Fruit fly (Drosophila melanogaster) whole organism, embryonic: ENCODE data around the gene CG43163.

Experiments used
- CG12769 ChIP-seq: fragments of 200-800 bp; sonication (Bioruptor generic); optimal IDR thresholded peaks from 2 replicates; lab custom pipeline; 2019; ENCODE audit warnings: missing biosample characterization, mild to moderate bottlenecking, missing genetic modification characterization, moderate library complexity
- CG13287 ChIP-seq: fragments of 200-800 bp; sonication (Bioruptor generic); IDR thresholded peaks from 2 replicates; pipeline ENCODE4 v1.3.6; 2022; ENCODE audit warnings: missing biosample characterization, missing genetic modification characterization; ENCODE audit not compliant: partially characterized antibody
- CG13775 ChIP-seq: fragments of 200-800 bp; sonication (Bioruptor generic); optimal IDR thresholded peaks from 3 replicates; lab custom pipeline; 2017; ENCODE audit warnings: missing biosample characterization, mild to moderate bottlenecking, missing genetic modification characterization
- CG14014 ChIP-seq: fragments of 200-800 bp; sonication (Bioruptor generic); IDR thresholded peaks from 2 replicates; pipeline ENCODE4 v1.3.6; 2022; ENCODE audit warnings: missing biosample characterization, missing genetic modification characterization
- CG15514 ChIP-seq: fragments of 200-800 bp; sonication (Bioruptor generic); optimal IDR thresholded peaks from 3 replicates; lab custom pipeline; 2017; ENCODE audit warnings: missing biosample characterization, missing genetic modification characterization, mild to moderate bottlenecking, moderate library complexity, missing genetic modification reagents
- CG15696 ChIP-seq: fragments of 200-800 bp; sonication (Bioruptor generic); optimal IDR thresholded peaks from 2 replicates; lab custom pipeline; 2019; ENCODE audit warnings: missing biosample characterization, mild to moderate bottlenecking, missing genetic modification characterization, moderate library complexity
- CG1602 ChIP-seq: fragments of 200-800 bp; sonication (Bioruptor generic); optimal IDR thresholded peaks from 3 replicates; lab custom pipeline; 2016; ENCODE audit warnings: missing biosample characterization, missing genetic modification characterization
- CG2120 ChIP-seq: fragments of 200-800 bp; sonication (Bioruptor generic); optimal IDR thresholded peaks from 3 replicates; lab custom pipeline; 2016; ENCODE audit warnings: missing biosample characterization, missing genetic modification characterization
- CG2678 ChIP-seq: fragments of 200-800 bp; sonication (Bioruptor generic); optimal IDR thresholded peaks from 3 replicates; lab custom pipeline; 2019; ENCODE audit warnings: missing biosample characterization, mild to moderate bottlenecking, missing genetic modification characterization, moderate library complexity
- CG30431 ChIP-seq: fragments of 200-800 bp; sonication (Bioruptor generic); optimal IDR thresholded peaks from 2 replicates; lab custom pipeline; 2017; ENCODE audit warnings: missing biosample characterization, missing genetic modification characterization
- CG31388 ChIP-seq: fragments of 200-800 bp; sonication (Bioruptor generic); optimal IDR thresholded peaks from 2 replicates; lab custom pipeline; 2016; ENCODE audit warnings: missing biosample characterization, missing genetic modification characterization
- CG3163 ChIP-seq: fragments of 200-800 bp; sonication (Bioruptor generic); optimal IDR thresholded peaks from 3 replicates; lab custom pipeline; 2016; ENCODE audit warnings: missing biosample characterization, missing genetic modification characterization
- CG32772 ChIP-seq: fragments of 200-800 bp; sonication (Bioruptor generic); IDR thresholded peaks from 2 replicates; pipeline ENCODE4 v1.3.6; 2022; ENCODE audit warnings: missing biosample characterization, missing genetic modification characterization
- CG3281 ChIP-seq: fragments of 200-800 bp; sonication (Bioruptor generic); optimal IDR thresholded peaks from 3 replicates; lab custom pipeline; 2017; ENCODE audit warnings: missing biosample characterization, mild to moderate bottlenecking, missing genetic modification characterization
- CG42726 ChIP-seq: fragments of 200-800 bp; sonication (Bioruptor generic); IDR thresholded peaks from 2 replicates; pipeline ENCODE4 v1.3.6; 2022; ENCODE audit warnings: missing biosample characterization, missing genetic modification characterization; ENCODE audit not compliant: partially characterized antibody
- CG6689 ChIP-seq: fragments of 200-800 bp; sonication (Bioruptor generic); IDR thresholded peaks from 2 replicates; pipeline ENCODE4 v1.3.6; 2022; ENCODE audit warnings: missing biosample characterization, missing genetic modification characterization
- CG7745 ChIP-seq: fragments of 200-800 bp; sonication (Bioruptor generic); optimal IDR thresholded peaks from 2 replicates; lab custom pipeline; 2018; ENCODE audit warnings: missing biosample characterization, mild to moderate bottlenecking, missing genetic modification characterization, moderate library complexity
- CG9876 ChIP-seq: fragments of 200-800 bp; sonication (Bioruptor generic); optimal IDR thresholded peaks from 2 replicates; lab custom pipeline; 2016; ENCODE audit warnings: missing biosample characterization, missing genetic modification characterization
- Camta ChIP-seq: fragments of 200-800 bp; sonication (Bioruptor generic); optimal IDR thresholded peaks from 2 replicates; lab custom pipeline; 2016; ENCODE audit warnings: missing biosample characterization, missing genetic modification characterization
- Dip2 ChIP-seq: fragments of 200-800 bp; sonication (Bioruptor generic); IDR thresholded peaks from 2 replicates; pipeline ENCODE4 v1.3.6; 2022; ENCODE audit warnings: missing biosample characterization, missing genetic modification characterization
- H15 ChIP-seq: fragments of 200-800 bp; sonication (Bioruptor generic); IDR thresholded peaks from 3 replicates; pipeline ENCODE4 v1.3.6; 2022; ENCODE audit warnings: missing biosample characterization, missing genetic modification characterization
- HLH3B ChIP-seq: fragments of 200-800 bp; sonication (Bioruptor generic); IDR thresholded peaks from 2 replicates; pipeline ENCODE4 v1.3.6; 2022; ENCODE audit warnings: missing biosample characterization, missing genetic modification characterization
- Hmx ChIP-seq: fragments of 200-800 bp; sonication (Bioruptor generic); optimal IDR thresholded peaks from 2 replicates; lab custom pipeline; 2016; ENCODE audit warnings: missing biosample characterization, missing genetic modification characterization
- Hsf ChIP-seq: fragments of 200-800 bp; sonication (Bioruptor generic); optimal IDR thresholded peaks from 3 replicates; lab custom pipeline; 2016; ENCODE audit warnings: missing biosample characterization, missing genetic modification characterization
- Kr ChIP-seq: fragments of 200-800 bp; sonication (Bioruptor generic); optimal IDR thresholded peaks from 2 replicates; lab custom pipeline; 2017; ENCODE audit warnings: missing biosample characterization, mild to moderate bottlenecking, missing genetic modification characterization
- NC2α ChIP-seq: fragments of 200-800 bp; sonication (Bioruptor generic); optimal IDR thresholded peaks from 2 replicates; lab custom pipeline; 2016; ENCODE audit warnings: missing biosample characterization, missing genetic modification characterization
- NFAT ChIP-seq: fragments of 200-800 bp; sonication (Bioruptor generic); IDR thresholded peaks from 2 replicates; pipeline ENCODE4 v1.3.6; 2022; ENCODE audit warnings: missing biosample characterization, missing genetic modification characterization
- Opbp ChIP-seq: fragments of 200-800 bp; sonication (Bioruptor generic); IDR thresholded peaks from 3 replicates; pipeline ENCODE4 v1.3.6; 2022; ENCODE audit warnings: missing biosample characterization, missing genetic modification characterization; ENCODE audit not compliant: partially characterized antibody
- Pdp1 ChIP-seq, 2 experiments: fragments of 200-800 bp; sonication (Bioruptor generic); optimal IDR thresholded peaks; 3 replicates each; lab custom pipeline; 2016; ENCODE audit warnings: missing biosample characterization in 2 of 2, missing genetic modification characterization in 2 of 2, mild to moderate bottlenecking in 1 of 2, moderate library complexity in 1 of 2
- Ravus ChIP-seq: fragments of 200-800 bp; sonication (Bioruptor generic); IDR thresholded peaks from 2 replicates; pipeline ENCODE4 v1.3.6; 2022; ENCODE audit warnings: missing biosample characterization, missing genetic modification characterization
- Rx ChIP-seq: fragments of 200-800 bp; sonication (Bioruptor generic); IDR thresholded peaks from 2 replicates; pipeline ENCODE4 v1.3.6; 2022; ENCODE audit warnings: missing biosample characterization, missing genetic modification characterization
- Sox100B ChIP-seq: fragments of 200-800 bp; sonication (Bioruptor generic); optimal IDR thresholded peaks from 3 replicates; lab custom pipeline; 2018; ENCODE audit warnings: missing biosample characterization, mild to moderate bottlenecking, missing genetic modification characterization
- Sox102F ChIP-seq: fragments of 200-800 bp; sonication (Bioruptor generic); optimal IDR thresholded peaks from 2 replicates; lab custom pipeline; 2018; ENCODE audit warnings: missing biosample characterization, mild to moderate bottlenecking, missing genetic modification characterization, moderate library complexity
- Stat92E ChIP-seq, 3 experiments: fragments of >200 bp in 2 of 3; fragments of 200-800 bp in 1 of 3; sonication (Bioruptor generic) in 1 of 3; optimal IDR thresholded peaks; 2 replicates each; lab custom pipeline; 2017 to 2019; ENCODE audit warnings: missing biosample characterization in 3 of 3, missing genetic modification characterization in 3 of 3, mild to moderate bottlenecking in 1 of 3, moderate library complexity in 1 of 3
- bowl ChIP-seq: fragments of 200-800 bp; sonication (Bioruptor generic); IDR thresholded peaks from 2 replicates; pipeline ENCODE4 v1.3.6; 2022; ENCODE audit warnings: missing biosample characterization, missing genetic modification characterization
- da ChIP-seq: fragments of 200-800 bp; sonication (Bioruptor generic); optimal IDR thresholded peaks from 2 replicates; lab custom pipeline; 2016; ENCODE audit warnings: missing biosample characterization, missing genetic modification characterization
- eve ChIP-seq, 2 experiments: fragments of >200 bp; optimal IDR thresholded peaks; 2 replicates each; lab custom pipeline; 2017; ENCODE audit warnings: missing biosample characterization in 2 of 2, missing genetic modification characterization in 2 of 2
- exex ChIP-seq: fragments of 200-800 bp; sonication (Bioruptor generic); optimal IDR thresholded peaks from 4 replicates; lab custom pipeline; 2018; ENCODE audit warnings: missing biosample characterization, mild to moderate bottlenecking, missing genetic modification characterization, moderate library complexity
- jing ChIP-seq: fragments of 200-800 bp; sonication (Bioruptor generic); optimal IDR thresholded peaks from 2 replicates; lab custom pipeline; 2018; ENCODE audit warnings: missing biosample characterization, mild to moderate bottlenecking, missing genetic modification characterization
- kah ChIP-seq: fragments of 200-800 bp; sonication (Bioruptor generic); optimal IDR thresholded peaks from 2 replicates; lab custom pipeline; 2018; ENCODE audit warnings: missing biosample characterization, mild to moderate bottlenecking, missing genetic modification characterization
- kay ChIP-seq: fragments of 200-800 bp; sonication (Bioruptor generic); optimal IDR thresholded peaks from 2 replicates; lab custom pipeline; 2016; ENCODE audit warnings: missing biosample characterization, missing genetic modification characterization
- lilli ChIP-seq: fragments of 200-800 bp; sonication (Bioruptor generic); optimal IDR thresholded peaks from 3 replicates; lab custom pipeline; 2016; ENCODE audit warnings: missing biosample characterization, missing genetic modification characterization
- nerfin-1 ChIP-seq: fragments of 200-800 bp; sonication (Bioruptor generic); optimal IDR thresholded peaks from 3 replicates; lab custom pipeline; 2019; ENCODE audit warnings: missing biosample characterization, mild to moderate bottlenecking, missing genetic modification characterization, moderate library complexity
- org-1 ChIP-seq: fragments of 200-800 bp; sonication (Bioruptor generic); optimal IDR thresholded peaks from 2 replicates; lab custom pipeline; 2017; ENCODE audit warnings: missing biosample characterization, missing genetic modification characterization
- pum ChIP-seq: fragments of 200-800 bp; sonication (Bioruptor generic); optimal IDR thresholded peaks from 2 replicates; lab custom pipeline; 2016; ENCODE audit warnings: missing biosample characterization, missing genetic modification characterization
- stc ChIP-seq: fragments of 200-800 bp; sonication (Bioruptor generic); IDR thresholded peaks from 2 replicates; pipeline ENCODE4 v1.3.6; 2022; ENCODE audit warnings: missing biosample characterization, missing genetic modification characterization
- tio ChIP-seq: fragments of 200-800 bp; sonication (Bioruptor generic); optimal IDR thresholded peaks from 2 replicates; lab custom pipeline; 2017; ENCODE audit warnings: missing biosample characterization, missing genetic modification characterization, inconsistent platforms
- toy ChIP-seq: fragments of 200-800 bp; sonication (Bioruptor generic); IDR thresholded peaks from 2 replicates; pipeline ENCODE4 v1.3.6; 2022; ENCODE audit warnings: missing biosample characterization, missing genetic modification characterization
- vnd ChIP-seq: fragments of 200-800 bp; sonication (Bioruptor generic); IDR thresholded peaks from 3 replicates; pipeline ENCODE4 v1.3.6; 2022; ENCODE audit warnings: missing biosample characterization, missing genetic modification characterization; ENCODE audit not compliant: partially characterized antibody
- zen2 ChIP-seq: fragments of 200-800 bp; sonication (Bioruptor generic); IDR thresholded peaks from 3 replicates; pipeline ENCODE4 v1.3.6; 2022; ENCODE audit warnings: missing biosample characterization, missing genetic modification characterization; ENCODE audit not compliant: partially characterized antibody

Gene CG43163

DNA sequence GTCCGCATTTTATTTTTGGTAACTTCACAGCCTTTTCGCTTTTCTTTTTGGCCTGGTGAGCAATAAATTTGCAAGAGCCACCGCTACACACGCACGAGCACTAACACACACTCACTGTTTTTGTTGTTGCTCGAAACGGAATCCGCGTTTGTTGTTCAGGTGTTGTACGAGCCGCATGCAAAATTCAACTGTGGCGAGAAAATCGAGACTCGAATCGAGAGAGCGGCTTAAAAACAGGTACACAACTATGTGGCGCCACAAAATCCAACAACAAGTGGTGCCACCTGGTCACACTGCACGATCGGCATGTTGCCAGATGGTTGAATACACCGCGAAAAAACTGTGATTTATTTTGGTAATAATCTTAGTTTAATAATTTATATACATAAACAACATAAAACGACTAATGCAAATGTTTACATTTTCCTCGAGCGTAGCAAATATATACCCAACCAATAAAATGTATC is at the start of gene CG43163 (continued):
- TF ChIP-seq Kr (GFP tag; lab: Kevin White, UChicago) (no peak), CG6689 (GFP tag; lab: Robert Waterston, UW) (peak; percentile 57; the same call in 1 of the 2 replicates), Sox100B (GFP tag; lab: Kevin White, UChicago) (no peak), da (GFP tag; lab: Kevin White, UChicago) (no peak), exex (tag; lab: Kevin White, UChicago) (peak; percentile 7), CG12769 (tag; lab: Kevin White, UChicago) (no peak), CG13287 (GFP tag; lab: Robert Waterston, UW) (peak; percentile 41; the same call in 1 of the 2 replicates), lilli (GFP tag; lab: Kevin White, UChicago) (peak; percentile 76), CG15514 (peak; percentile 65), kay (GFP tag; lab: Kevin White, UChicago) (no peak), CG9876 (GFP tag; lab: Kevin White, UChicago) (no peak), CG2678 (tag; lab: Kevin White, UChicago) (peak; percentile 67), Hmx (GFP tag; lab: Kevin White, UChicago) (no peak), HLH3B (peak; percentile 53; the same call in 1 of the 2 replicates), jing (GFP tag; lab: Kevin White, UChicago) (no peak), CG3163 (no peak), H15 (GFP tag; lab: Robert Waterston, UW) (peak; percentile 64; the same call in 2 of the 3 replicates), CG30431 (peak; percentile 47), Opbp (GFP tag; lab: Robert Waterston, UW) (peak; percentile 38; the same call in 1 of the 3 replicates), Pdp1 (GFP tag; optimal IDR thresholded peaks at IDR 0.05; lab: Kevin White, UChicago) (peak; percentile 23 to 66), CG1602 (GFP tag; lab: Kevin White, UChicago) (peak; percentile 64), tio (GFP tag; lab: Kevin White, UChicago) (no peak), CG15696 (tag; lab: Kevin White, UChicago) (peak; percentile 50), Ravus (no peak), CG13775 (GFP tag; lab: Kevin White, UChicago) (peak; percentile 44), CG2120 (GFP tag; lab: Kevin White, UChicago) (peak; percentile 76), Hsf (GFP tag; lab: Kevin White, UChicago) (peak; percentile 63), Rx (GFP tag; lab: Robert Waterston, UW) (peak; percentile 58), bowl (GFP tag; lab: Robert Waterston, UW) (no peak), NFAT (GFP tag; lab: Robert Waterston, UW) (peak; percentile 63), stc (GFP tag; lab: Robert Waterston, UW) (peak; percentile 70), NC2α (GFP tag; lab: Kevin White, UChicago) (peak; percentile 5), Camta (peak; percentile 18), Stat92E (GFP tag; optimal IDR thresholded peaks at IDR 0.05; lab: Kevin White, UChicago) (peak in 1 of 3 experiments; percentile 8), CG32772 (GFP tag; lab: Robert Waterston, UW) (peak; percentile 30; the same call in 1 of the 2 replicates), CG31388 (no peak), org-1 (GFP tag; lab: Kevin White, UChicago) (peak; percentile 12), kah (peak; percentile 53), CG3281 (GFP tag; lab: Kevin White, UChicago) (peak; percentile 36), CG42726 (GFP tag; lab: Robert Waterston, UW) (0 out of 2 replicates have a peak, but pooled peaks have one; percentile 10), Dip2 (GFP tag; lab: Robert Waterston, UW) (no peak), zen2 (GFP tag; lab: Robert Waterston, UW) (no peak), CG7745 (tag; lab: Kevin White, UChicago) (no peak), nerfin-1 (tag; lab: Kevin White, UChicago) (peak; percentile 48), Sox102F (GFP tag; lab: Kevin White, UChicago) (peak; percentile 74), vnd (GFP tag; lab: Robert Waterston, UW) (no peak), pum (peak; percentile 24), eve (GFP tag; optimal IDR thresholded peaks at IDR 0.05; lab: Kevin White, UChicago) (no peak), toy (GFP tag; lab: Robert Waterston, UW) (no peak), CG14014 (peak; percentile 58; the same call in 1 of the 2 replicates)
